Worm (Caenorhabditis elegans) whole organism, early embryonic: ENCODE data around the gene cox-17.

Source experiments
- B0310.2 ChIP-seq: sonication (generic microtip); optimal IDR thresholded peaks from 2 replicates; lab custom pipeline; 2016; ENCODE audit warnings: mild to moderate bottlenecking, missing genetic modification characterization, missing compliant biosample characterization
- F13C5.2 ChIP-seq: sonication (generic microtip); optimal IDR thresholded peaks from 2 replicates; lab custom pipeline; 2017; ENCODE audit warnings: mild to moderate bottlenecking, missing genetic modification characterization, inconsistent platforms, missing compliant biosample characterization
- aly-1 ChIP-seq: sonication (generic microtip); optimal IDR thresholded peaks from 2 replicates; lab custom pipeline; 2016; ENCODE audit warnings: missing genetic modification characterization, missing compliant biosample characterization
- ama-1 ChIP-seq: fragments of 150-350 bp; optimal IDR thresholded peaks from 2 replicates; lab custom pipeline; 2014
- ceh-13 ChIP-seq: fragments of 200-800 bp; sonication (Bioruptor generic); optimal IDR thresholded peaks from 2 replicates; lab custom pipeline; 2018; ENCODE audit warnings: mild to moderate bottlenecking, missing genetic modification characterization, missing compliant biosample characterization
- ceh-36 ChIP-seq: sonication (generic microtip); optimal IDR thresholded peaks from 2 replicates; lab custom pipeline; 2016; ENCODE audit warnings: missing genetic modification characterization, inconsistent platforms, missing compliant biosample characterization
- flt-1 ChIP-seq: fragments of 200-800 bp; sonication (Bioruptor generic); IDR thresholded peaks from 2 replicates; pipeline ENCODE4 v1.3.6; 2022; ENCODE audit warnings: missing genetic modification characterization, missing compliant biosample characterization
- hmbx-1 ChIP-seq: sonication (generic microtip); optimal IDR thresholded peaks from 2 replicates; lab custom pipeline; 2016; ENCODE audit warnings: mild to moderate bottlenecking, missing genetic modification characterization, missing compliant biosample characterization
- scrt-1 ChIP-seq: fragments of 200-800 bp; sonication (Bioruptor generic); IDR thresholded peaks from 2 replicates; pipeline ENCODE4 v1.3.6; 2022; ENCODE audit warnings: missing genetic modification characterization, missing compliant biosample characterization
- sea-1 ChIP-seq: fragments of 200-800 bp; sonication (Bioruptor generic); conservative IDR thresholded peaks from 2 replicates; pipeline ENCODE4 v1.3.6; 2022; ENCODE audit warnings: missing genetic modification characterization, missing compliant biosample characterization
- tbx-11 ChIP-seq: fragments of 200-800 bp; sonication (Bioruptor generic); IDR thresholded peaks from 2 replicates; pipeline ENCODE4 v1.3.6; 2022; ENCODE audit warnings: missing genetic modification characterization, missing compliant biosample characterization
- tbx-37 ChIP-seq: fragments of 200-800 bp; sonication (Bioruptor generic); conservative IDR thresholded peaks from 2 replicates; pipeline ENCODE4 v1.3.6; 2022; ENCODE audit warnings: missing genetic modification reagents, missing genetic modification characterization, missing compliant biosample characterization
- tra-4 ChIP-seq: sonication (generic microtip); optimal IDR thresholded peaks from 2 replicates; lab custom pipeline; 2017; ENCODE audit warnings: missing genetic modification characterization, missing compliant biosample characterization

cox-17 gene

DNA sequence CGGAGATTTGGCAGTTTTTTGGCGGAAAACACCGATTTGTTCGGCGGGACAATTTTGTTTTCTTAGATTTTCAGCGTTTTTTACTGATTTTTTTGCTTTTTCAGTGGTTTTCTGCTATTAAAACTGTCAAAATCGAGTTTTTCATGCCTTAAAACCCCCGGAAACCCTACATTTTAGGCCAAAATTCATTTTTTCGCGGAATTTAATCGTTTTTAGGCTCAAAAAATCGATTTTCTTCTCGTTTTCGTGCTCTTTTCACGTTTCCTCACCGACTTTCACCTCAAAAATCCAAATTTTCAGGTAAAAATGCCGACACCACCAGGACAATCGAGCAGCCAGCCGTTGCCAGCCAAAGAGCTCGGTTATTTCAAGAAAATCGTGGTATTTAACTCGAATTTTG, 44.8 kb downstream of the cox-17 start, which contains the start of gene hpo-29:
Gene hpo-29, plus strand, starts transcription at position 301 of the 400 bp plus-strand sequence.
- TF ChIP-seq aly-1 (tag; lab: Kevin White, UChicago) (no peak), B0310.2 (no peak), flt-1 (GFP tag; lab: Robert Waterston, UW) (no peak), tra-4 (tag; lab: Kevin White, UChicago) (no peak), sea-1 (no peak), tbx-11 (GFP tag; lab: Robert Waterston, UW) (no peak), scrt-1 (no peak), ceh-13 (no peak), F13C5.2 (no peak), tbx-37 (GFP tag; lab: Robert Waterston, UW) (no peak), ama-1 (lab: Kevin White, UChicago) (no peak), ceh-36 (tag; lab: Kevin White, UChicago) (no peak), hmbx-1 (tag; lab: Kevin White, UChicago) (no peak)
